Fruit fly (Drosophila melanogaster) whole organism, wandering third instar larva: ENCODE measurements around the gene CG8042.

ENCODE experiments used
- Abd-B ChIP-seq: fragments of >200 bp; optimal IDR thresholded peaks from 2 replicates; lab custom pipeline; 2017; ENCODE audit warnings: missing biosample characterization, missing genetic modification characterization
- CG32264 ChIP-seq: fragments of 200-800 bp; sonication (Bioruptor generic); optimal IDR thresholded peaks from 2 replicates; lab custom pipeline; 2016; ENCODE audit warnings: missing biosample characterization, missing genetic modification characterization
- CG9705 ChIP-seq: fragments of 200-800 bp; sonication (Bioruptor generic); optimal IDR thresholded peaks from 2 replicates; lab custom pipeline; 2018; ENCODE audit warnings: missing biosample characterization, mild to moderate bottlenecking, missing genetic modification characterization
- CrebA ChIP-seq: fragments of 200-800 bp; sonication (Bioruptor generic); optimal IDR thresholded peaks from 2 replicates; lab custom pipeline; 2016; ENCODE audit warnings: missing biosample characterization, mild to moderate bottlenecking, missing genetic modification characterization, borderline replicate concordance
- Dfd ChIP-seq: fragments of >200 bp; optimal IDR thresholded peaks from 2 replicates; lab custom pipeline; 2017; ENCODE audit warnings: missing biosample characterization, missing genetic modification characterization
- Dif ChIP-seq: fragments of 200-275, 200-300 bp; sonication (Bioruptor generic); optimal IDR thresholded peaks from 2 replicates; lab custom pipeline; 2018; ENCODE audit warnings: missing biosample characterization, missing genetic modification characterization; ENCODE audit not compliant: partially characterized antibody
- GATAd ChIP-seq: sonication (Bioruptor generic); optimal IDR thresholded peaks from 2 replicates; lab custom pipeline; 2016; ENCODE audit warnings: missing biosample characterization, missing genetic modification characterization
- HLH106 ChIP-seq: fragments of 200-800 bp; optimal IDR thresholded peaks from 3 replicates; lab custom pipeline; 2019; ENCODE audit warnings: missing biosample characterization, mild to moderate bottlenecking, missing genetic modification characterization, moderate library complexity
- Hnf4 ChIP-seq: fragments of 200-800 bp; sonication (Bioruptor generic); optimal IDR thresholded peaks from 2 replicates; lab custom pipeline; 2016; ENCODE audit warnings: missing biosample characterization, mild to moderate bottlenecking, missing genetic modification characterization
- Hr78 ChIP-seq: fragments of >200 bp; optimal IDR thresholded peaks from 2 replicates; lab custom pipeline; 2017; ENCODE audit warnings: missing biosample characterization, missing genetic modification characterization
- Hr83 ChIP-seq: fragments of 200-300 bp; sonication (Bioruptor generic); optimal IDR thresholded peaks from 2 replicates; lab custom pipeline; 2016; ENCODE audit warnings: missing biosample characterization, mild to moderate bottlenecking, missing genetic modification characterization, moderate library complexity; ENCODE audit not compliant: poor library complexity, severe bottlenecking
- Jra ChIP-seq: sonication (Bioruptor generic); optimal IDR thresholded peaks from 2 replicates; lab custom pipeline; 2016; ENCODE audit warnings: missing biosample characterization, missing genetic modification characterization
- Mio ChIP-seq: sonication (Bioruptor generic); optimal IDR thresholded peaks from 2 replicates; lab custom pipeline; 2016; ENCODE audit warnings: missing biosample characterization, missing genetic modification characterization
- Myc ChIP-seq: fragments of >200 bp; optimal IDR thresholded peaks from 2 replicates; lab custom pipeline; 2017
- N ChIP-seq: fragments of >200 bp; optimal IDR thresholded peaks from 2 replicates; lab custom pipeline; 2018; ENCODE audit warnings: missing biosample characterization, missing external identifiers, missing genetic modification characterization
- OdsH ChIP-seq: fragments of 200-800 bp; sonication (Bioruptor generic); optimal IDR thresholded peaks from 2 replicates; lab custom pipeline; 2016; ENCODE audit warnings: missing biosample characterization, mild to moderate bottlenecking, missing genetic modification characterization
- Rel ChIP-seq, 2 experiments: fragments of 200-800 bp; sonication (Bioruptor generic) in 1 of 2; optimal IDR thresholded peaks; 2 replicates in 1 of 2; 3 replicates in 1 of 2; lab custom pipeline; 2016 to 2019; ENCODE audit warnings: mild to moderate bottlenecking in 2 of 2, missing biosample characterization in 2 of 2, missing genetic modification characterization in 2 of 2, moderate library complexity in 1 of 2
- Sp1 ChIP-seq: fragments of 200-800 bp; sonication (Bioruptor generic); optimal IDR thresholded peaks from 3 replicates; lab custom pipeline; 2019; ENCODE audit warnings: missing biosample characterization, mild to moderate bottlenecking, missing genetic modification characterization, moderate library complexity
- Vsx2 ChIP-seq: fragments of 200-300, 225-300 bp; sonication (Bioruptor generic); optimal IDR thresholded peaks from 2 replicates; lab custom pipeline; 2018; ENCODE audit warnings: missing biosample characterization, missing genetic modification characterization; ENCODE audit not compliant: partially characterized antibody
- br ChIP-seq: fragments of 200-800 bp; sonication (Bioruptor generic); optimal IDR thresholded peaks from 2 replicates; lab custom pipeline; 2016; ENCODE audit warnings: missing biosample characterization, missing genetic modification characterization
- brk ChIP-seq: fragments of 200-800 bp; sonication (Bioruptor generic); optimal IDR thresholded peaks from 2 replicates; lab custom pipeline; 2016; ENCODE audit warnings: missing biosample characterization, mild to moderate bottlenecking, missing genetic modification characterization
- dl ChIP-seq, 2 experiments: fragments of 175-275, 200-275 bp in 1 of 2; fragments of 200-275 bp in 1 of 2; sonication (Bioruptor generic); optimal IDR thresholded peaks; lab custom pipeline; 2018; ENCODE audit warnings: mild to moderate bottlenecking in 2 of 2, missing biosample characterization in 2 of 2, missing genetic modification characterization in 2 of 2, moderate library complexity in 2 of 2; ENCODE audit not compliant: partially characterized antibody in 2 of 2, insufficient read depth in 1 of 2
- dmrt93B ChIP-seq: fragments of 200-800 bp; sonication (Bioruptor generic); optimal IDR thresholded peaks from 2 replicates; lab custom pipeline; 2018; ENCODE audit warnings: missing biosample characterization, mild to moderate bottlenecking, missing genetic modification characterization
- dsf ChIP-seq: sonication (Bioruptor generic); optimal IDR thresholded peaks from 2 replicates; lab custom pipeline; 2016; ENCODE audit warnings: missing biosample characterization, missing genetic modification characterization, borderline replicate concordance
- ey ChIP-seq: fragments of 200-800 bp; sonication (Bioruptor generic); optimal IDR thresholded peaks from 2 replicates; lab custom pipeline; 2016; ENCODE audit warnings: missing biosample characterization, missing genetic modification characterization
- foxo ChIP-seq, 2 experiments: fragments of 200-800 bp; sonication (Bioruptor generic); optimal IDR thresholded peaks; 2 replicates in 1 of 2; 3 replicates in 1 of 2; lab custom pipeline; 2016 to 2017; ENCODE audit warnings: missing biosample characterization in 2 of 2, missing genetic modification characterization in 2 of 2
- fru ChIP-seq: fragments of 200-800 bp; sonication (Bioruptor generic); optimal IDR thresholded peaks from 3 replicates; lab custom pipeline; 2016; ENCODE audit warnings: missing biosample characterization, mild to moderate bottlenecking, missing genetic modification characterization
- h ChIP-seq: fragments of 200-800 bp; sonication (Bioruptor generic); optimal IDR thresholded peaks from 3 replicates; lab custom pipeline; 2016; ENCODE audit warnings: missing biosample characterization, mild to moderate bottlenecking, missing genetic modification characterization
- jim ChIP-seq: fragments of 175-275, 200-325 bp; sonication (Bioruptor generic); optimal IDR thresholded peaks from 2 replicates; lab custom pipeline; 2016; ENCODE audit warnings: missing biosample characterization, mild to moderate bottlenecking, missing genetic modification characterization
- lola ChIP-seq: fragments of >200 bp; optimal IDR thresholded peaks from 2 replicates; lab custom pipeline; 2017; ENCODE audit warnings: missing biosample characterization, missing genetic modification characterization
- pan ChIP-seq: fragments of >200 bp; optimal IDR thresholded peaks from 2 replicates; lab custom pipeline; 2017
- psq ChIP-seq: fragments of 200-800 bp; sonication (Bioruptor generic); optimal IDR thresholded peaks from 3 replicates; lab custom pipeline; 2017; ENCODE audit warnings: missing biosample characterization, mild to moderate bottlenecking, missing genetic modification characterization, moderate library complexity
- rgr ChIP-seq: fragments of 200-800 bp; sonication (Bioruptor generic); optimal IDR thresholded peaks from 3 replicates; lab custom pipeline; 2016; ENCODE audit warnings: missing biosample characterization, mild to moderate bottlenecking, missing genetic modification characterization
- sage ChIP-seq: fragments of 200-800 bp; sonication (Bioruptor generic); optimal IDR thresholded peaks from 2 replicates; lab custom pipeline; 2016; ENCODE audit warnings: missing biosample characterization, mild to moderate bottlenecking, missing genetic modification characterization
- sv ChIP-seq: fragments of 200-800 bp; sonication (Bioruptor generic); optimal IDR thresholded peaks from 3 replicates; lab custom pipeline; 2016; ENCODE audit warnings: missing biosample characterization, missing genetic modification characterization
- tai ChIP-seq: sonication (Bioruptor generic); optimal IDR thresholded peaks from 2 replicates; lab custom pipeline; 2016; ENCODE audit warnings: missing biosample characterization, missing genetic modification characterization
- usp ChIP-seq: fragments of >200 bp; optimal IDR thresholded peaks from 2 replicates; lab custom pipeline; 2017; ENCODE audit warnings: missing biosample characterization, missing genetic modification characterization
- woc ChIP-seq: sonication (Bioruptor generic); optimal IDR thresholded peaks from 2 replicates; lab custom pipeline; 2016; ENCODE audit warnings: missing biosample characterization, mild to moderate bottlenecking, missing genetic modification characterization

The CG8042 gene

dm6 chr3L:7999933-8000332 lies 25.1 kb upstream of the CG8042 start:
- no peak for TF ChIP-seq pan
- TF ChIP-seq usp (GFP tag; lab: Kevin White, UChicago): no peak
- no peak for TF ChIP-seq Jra (GFP tag; lab: Kevin White, UChicago)
- no peak for TF ChIP-seq Vsx2 (GFP tag; lab: Kevin White, UChicago)
- no peak for TF ChIP-seq fru (GFP tag; lab: Kevin White, UChicago)
- no peak for TF ChIP-seq Sp1 (GFP tag; lab: Kevin White, UChicago)
- TF ChIP-seq br (GFP tag; lab: Kevin White, UChicago): no peak
- TF ChIP-seq Hr83 (GFP tag; lab: Kevin White, UChicago): no peak
- TF ChIP-seq sv (GFP tag; lab: Kevin White, UChicago): no peak

dm6 chr3L:7996364-7996763 lies 21.6 kb upstream of the CG8042 start:
- TF ChIP-seq psq (GFP tag; lab: Kevin White, UChicago) (no peak), foxo (GFP tag; optimal IDR thresholded peaks at IDR 0.05; lab: Kevin White, UChicago) (no peak), CG9705 (no peak), br (GFP tag; lab: Kevin White, UChicago) (no peak), ey (no peak), h (GFP tag; lab: Kevin White, UChicago) (no peak), fru (GFP tag; lab: Kevin White, UChicago) (no peak), pan (no peak)

- TF ChIP-seq Abd-B (GFP tag; lab: Kevin White, UChicago) (no peak), foxo (GFP tag; optimal IDR thresholded peaks at IDR 0.05; lab: Kevin White, UChicago) (peak; percentile 38 to 56), woc (peak; percentile 81), Dif (GFP tag; lab: Kevin White, UChicago) (no peak), dl (GFP tag; optimal IDR thresholded peaks at IDR 0.05; lab: Kevin White, UChicago; ENCODE audit: insufficient read depth in 1 of 2, partially characterized antibody in 2 of 2) (peak in 1 of 2 experiments; percentile 36), dsf (GFP tag; lab: Kevin White, UChicago) (no peak), pan (no peak), fru (GFP tag; lab: Kevin White, UChicago) (peak; percentile 67), Rel (GFP tag; optimal IDR thresholded peaks at IDR 0.05; lab: Kevin White, UChicago) (peak; percentile 41), Rel (tag; optimal IDR thresholded peaks at IDR 0.05; lab: Kevin White, UChicago) (peak; percentile 82), CG9705 (peak; percentile 1), lola (GFP tag; lab: Kevin White, UChicago) (no peak), sage (GFP tag; lab: Kevin White, UChicago) (peak; percentile 28), tai (GFP tag; lab: Kevin White, UChicago) (peak; percentile 2), CrebA (GFP tag; lab: Kevin White, UChicago) (peak; percentile 60), Vsx2 (GFP tag; lab: Kevin White, UChicago) (peak; percentile 50), Hr78 (no peak), OdsH (peak; percentile 39), h (GFP tag; lab: Kevin White, UChicago) (peak; percentile 67), brk (GFP tag; lab: Kevin White, UChicago) (peak; percentile 0), Hr83 (GFP tag; lab: Kevin White, UChicago) (no peak), Myc (no peak), N (GFP tag; lab: Kevin White, UChicago) (no peak), psq (GFP tag; lab: Kevin White, UChicago) (peak; percentile 65), jim (GFP tag; lab: Kevin White, UChicago) (peak; percentile 70), Sp1 (GFP tag; lab: Kevin White, UChicago) (peak; percentile 78), rgr (GFP tag; lab: Kevin White, UChicago) (peak; percentile 41), HLH106 (tag; lab: Kevin White, UChicago) (peak; percentile 68), ey (peak; percentile 8), Dfd (GFP tag; lab: Kevin White, UChicago) (no peak), br (GFP tag; lab: Kevin White, UChicago) (peak; percentile 31), CG32264 (GFP tag; lab: Kevin White, UChicago) (no peak), sv (GFP tag; lab: Kevin White, UChicago) (no peak), GATAd (GFP tag; lab: Kevin White, UChicago) (no peak), Hnf4 (GFP tag; lab: Kevin White, UChicago) (no peak), usp (GFP tag; lab: Kevin White, UChicago) (no peak), Jra (GFP tag; lab: Kevin White, UChicago) (no peak), dmrt93B (peak; percentile 51), Mio (no peak)
Observed at dm6 chr3L:7993570-7994319, 19.0 kb upstream of the CG8042 start.
